Worm (Caenorhabditis elegans) whole organism, L4 larva: ENCODE data around the gene K12D9.1.
A peak's percentile ranks its signal among the peaks of the same experiment; 100 is the strongest.
"Not testable (repeated sequence)": the region's sequence is repeated elsewhere in the genome, so short reads cannot be mapped to it uniquely, and the experiment has no call there.

Experiments used
- F44E2.7 ChIP-seq: fragments of 200-800 bp; sonication (Bioruptor generic); IDR thresholded peaks from 2 replicates; pipeline ENCODE4 v2.1.2; 2022; ENCODE audit warnings: missing genetic modification characterization, missing compliant biosample characterization
- Y105C5A.15 ChIP-seq: fragments of 200-800 bp; sonication (Bioruptor generic); IDR thresholded peaks from 2 replicates; pipeline ENCODE4 v1.3.6; 2022; ENCODE audit warnings: missing genetic modification characterization, missing compliant biosample characterization
- Y48G9A.11 ChIP-seq: fragments of 200-800 bp; sonication (Bioruptor generic); IDR thresholded peaks from 2 replicates; pipeline ENCODE4 v1.3.6; 2022; ENCODE audit warnings: missing genetic modification reagents, missing genetic modification characterization, missing compliant biosample characterization
- aha-1 ChIP-seq: fragments of 150-350 bp; peaks from one replicate; lab custom pipeline; 2014; ENCODE audit warnings: missing biosample characterization, missing genetic modification characterization
- ama-1 ChIP-seq: fragments of 150-350 bp; optimal IDR thresholded peaks from 2 replicates; lab custom pipeline; 2014; ENCODE audit warnings: inconsistent platforms, mixed read lengths
- ctbp-1 ChIP-seq: fragments of 200-800 bp; sonication (Bioruptor generic); IDR thresholded peaks from 2 replicates; pipeline ENCODE4 v1.3.6; 2022; ENCODE audit warnings: missing genetic modification reagents, missing genetic modification characterization, missing compliant biosample characterization
- egl-27 ChIP-seq: sonication (generic microtip); optimal IDR thresholded peaks from 3 replicates; lab custom pipeline; 2017; ENCODE audit warnings: missing biosample characterization, missing genetic modification reagents, missing genetic modification characterization
- jun-1 ChIP-seq: fragments of 150-350 bp; optimal IDR thresholded peaks from 2 replicates; lab custom pipeline; 2014; ENCODE audit warnings: missing biosample characterization, missing genetic modification reagents, missing genetic modification characterization
- lin-29 ChIP-seq: fragments of 200-800 bp; sonication (Bioruptor generic); IDR thresholded peaks from 2 replicates; pipeline ENCODE4 v1.3.6; 2022; ENCODE audit warnings: missing genetic modification reagents, missing genetic modification characterization, missing compliant biosample characterization
- lir-3 ChIP-seq: sonication (generic microtip); optimal IDR thresholded peaks from 2 replicates; lab custom pipeline; 2016; ENCODE audit warnings: mild to moderate bottlenecking, missing genetic modification characterization, missing compliant biosample characterization
- nhr-10 ChIP-seq: fragments of 150-350 bp; optimal IDR thresholded peaks from 2 replicates; lab custom pipeline; 2014; ENCODE audit warnings: missing biosample characterization, missing genetic modification characterization
- nhr-237 ChIP-seq: sonication (generic microtip); optimal IDR thresholded peaks from 2 replicates; lab custom pipeline; 2017; ENCODE audit warnings: missing biosample characterization, missing genetic modification characterization
- nhr-6 ChIP-seq: fragments of 150-350 bp; optimal IDR thresholded peaks from 2 replicates; lab custom pipeline; 2014; ENCODE audit warnings: missing biosample characterization, missing genetic modification characterization
- nhr-77 ChIP-seq: fragments of 150-350 bp; optimal IDR thresholded peaks from 2 replicates; lab custom pipeline; 2014; ENCODE audit warnings: missing biosample characterization, missing genetic modification characterization
- spr-1 ChIP-seq: sonication (generic microtip); optimal IDR thresholded peaks from 2 replicates; lab custom pipeline; 2016; ENCODE audit warnings: mild to moderate bottlenecking, missing genetic modification characterization, missing compliant biosample characterization
- tag-97 ChIP-seq: fragments of 200-800 bp; sonication (Bioruptor generic); IDR thresholded peaks from 2 replicates; pipeline ENCODE4 v1.3.6; 2022; ENCODE audit warnings: missing genetic modification characterization, missing compliant biosample characterization
- vab-7 ChIP-seq: fragments of 200-800 bp; sonication (Bioruptor generic); IDR thresholded peaks from 2 replicates; pipeline ENCODE4 v1.3.6; 2022; ENCODE audit warnings: missing genetic modification reagents, missing genetic modification characterization, missing compliant biosample characterization
- zfp-2 ChIP-seq: sonication (generic microtip); optimal IDR thresholded peaks from 2 replicates; lab custom pipeline; 2016; ENCODE audit warnings: mild to moderate bottlenecking, missing genetic modification characterization, missing compliant biosample characterization
- ztf-11 ChIP-seq: fragments of 150-350 bp; optimal IDR thresholded peaks from 2 replicates; lab custom pipeline; 2014; ENCODE audit warnings: missing biosample characterization, missing genetic modification characterization
- ztf-7 ChIP-seq: fragments of 150-350 bp; optimal IDR thresholded peaks from 2 replicates; lab custom pipeline; 2014; ENCODE audit warnings: missing biosample characterization, missing genetic modification characterization

K12D9.1 gene

DNA sequence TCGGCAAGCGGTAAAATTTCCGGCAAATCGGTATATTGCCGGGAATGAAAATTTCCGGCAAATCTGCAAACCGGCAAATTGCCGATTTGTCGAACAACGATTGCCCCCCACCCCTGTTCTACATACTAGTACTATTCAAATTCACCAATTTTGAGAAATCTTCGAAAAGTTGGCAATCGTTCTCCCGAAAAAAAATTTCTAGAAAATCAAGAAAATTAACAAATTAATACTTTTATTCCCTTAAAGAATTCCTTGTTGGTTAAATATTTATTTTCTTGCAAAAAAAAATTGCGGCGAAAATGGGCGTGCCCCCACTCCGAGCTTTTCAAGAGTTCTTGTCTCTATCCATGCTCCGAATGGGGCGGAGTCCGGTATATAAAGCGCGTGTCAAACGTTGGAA, 40.0 kb downstream of the K12D9.1 start, which contains the start of gene C50H11.8:
Gene C50H11.8, plus strand, starts transcription at position 301 of the 400 bp plus-strand sequence.
- TF ChIP-seq ctbp-1 (GFP tag; lab: Robert Waterston, UW) (no peak), ama-1 (lab: Kevin White, UChicago) (no peak), ztf-7 (no peak), lir-3 (no peak)
- TF ChIP-seq, all 104 proteins: peak for 0

DNA sequence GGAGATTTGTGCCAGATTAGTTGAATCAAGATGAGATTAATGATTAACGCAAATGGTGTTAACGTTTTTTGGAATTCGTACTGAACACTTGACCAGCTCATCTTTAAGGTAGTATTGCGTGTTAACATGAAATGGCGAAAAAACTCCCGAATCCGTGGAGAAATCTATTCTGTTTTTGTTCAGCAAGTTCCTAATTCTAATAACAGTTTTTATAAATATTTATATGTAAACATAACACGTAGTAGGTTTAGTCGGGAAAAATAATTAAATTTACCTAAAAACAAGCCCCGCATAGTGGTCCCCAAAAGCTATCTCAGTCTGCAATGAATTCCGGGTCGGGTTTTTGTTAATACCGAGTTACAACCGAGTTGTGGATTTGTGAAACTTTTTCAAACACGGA, 44.7 kb downstream of the K12D9.1 start, which contains the start of gene str-244:
Gene str-244, minus strand, starts transcription at position 101 of the 400 bp plus-strand sequence.
- TF ChIP-seq aha-1 (tag; lab: Kevin White, UChicago) (peak; percentile 24), ztf-11 (tag; lab: Kevin White, UChicago) (no peak), F44E2.7 (GFP tag; lab: Robert Waterston, UW) (no peak)

ce11 chrV:3062078-3062477, 47.8 kb downstream of the K12D9.1 start, which contains the start of gene srt-15:
TSS of gene srt-15 (minus strand) at chrV:3062178.
- TF ChIP-seq egl-27 (tag; lab: Kevin White, UChicago): no peak
- TF ChIP-seq tag-97: no peak
- no peak for TF ChIP-seq vab-7 (GFP tag; lab: Robert Waterston, UW)
- no peak for TF ChIP-seq jun-1 (tag; lab: Kevin White, UChicago)
- no peak for TF ChIP-seq Y48G9A.11 (GFP tag; lab: Robert Waterston, UW)
- TF ChIP-seq lin-29 (GFP tag; lab: Robert Waterston, UW): no peak
- TF ChIP-seq zfp-2 (tag; lab: Kevin White, UChicago): no peak
- TF ChIP-seq nhr-10 (tag; lab: Kevin White, UChicago): no peak
- no peak for TF ChIP-seq aha-1 (tag; lab: Kevin White, UChicago)
- TF ChIP-seq nhr-77 (tag; lab: Kevin White, UChicago): no peak
- TF ChIP-seq nhr-237: no peak
- no peak for TF ChIP-seq Y105C5A.15 (GFP tag; lab: Robert Waterston, UW)
- TF ChIP-seq, all 104 proteins: peak for 0

- not testable (repeated sequence) for TF ChIP-seq nhr-10 (tag; lab: Kevin White, UChicago); spr-1 (tag; lab: Kevin White, UChicago); nhr-6
Observed at ce11 chrV:3064418-3064817, 50.1 kb downstream of the K12D9.1 start, which contains the start of gene srt-16. TSS of gene srt-16 (minus strand) at chrV:3064518.
